Worm (Caenorhabditis elegans) whole organism, early embryonic: ENCODE data around the gene C50F4.9.

Experiments used
- B0310.2 ChIP-seq: sonication (generic microtip); optimal IDR thresholded peaks from 2 replicates; lab custom pipeline; 2016; ENCODE audit warnings: mild to moderate bottlenecking, missing genetic modification characterization, missing compliant biosample characterization
- ama-1 ChIP-seq: fragments of 150-350 bp; optimal IDR thresholded peaks from 2 replicates; lab custom pipeline; 2014
- ets-7 ChIP-seq: sonication (generic microtip); optimal IDR thresholded peaks from 2 replicates; lab custom pipeline; 2016; ENCODE audit warnings: missing genotype, missing genetic modification characterization, missing compliant biosample characterization
- flt-1 ChIP-seq: fragments of 200-800 bp; sonication (Bioruptor generic); IDR thresholded peaks from 2 replicates; pipeline ENCODE4 v1.3.6; 2022; ENCODE audit warnings: missing genetic modification characterization, missing compliant biosample characterization
- hmbx-1 ChIP-seq: sonication (generic microtip); optimal IDR thresholded peaks from 2 replicates; lab custom pipeline; 2016; ENCODE audit warnings: mild to moderate bottlenecking, missing genetic modification characterization, missing compliant biosample characterization
- pes-1 ChIP-seq: fragments of 200-800 bp; sonication (Bioruptor generic); IDR thresholded peaks from 2 replicates; pipeline ENCODE4 v1.3.6; 2022; ENCODE audit warnings: missing genetic modification reagents, missing genetic modification characterization, missing compliant biosample characterization
- sea-1 ChIP-seq: fragments of 200-800 bp; sonication (Bioruptor generic); conservative IDR thresholded peaks from 2 replicates; pipeline ENCODE4 v1.3.6; 2022; ENCODE audit warnings: missing genetic modification characterization, missing compliant biosample characterization
- tbx-11 ChIP-seq: fragments of 200-800 bp; sonication (Bioruptor generic); IDR thresholded peaks from 2 replicates; pipeline ENCODE4 v1.3.6; 2022; ENCODE audit warnings: missing genetic modification characterization, missing compliant biosample characterization
- tbx-37 ChIP-seq: fragments of 200-800 bp; sonication (Bioruptor generic); conservative IDR thresholded peaks from 2 replicates; pipeline ENCODE4 v1.3.6; 2022; ENCODE audit warnings: missing genetic modification reagents, missing genetic modification characterization, missing compliant biosample characterization
- tra-4 ChIP-seq: sonication (generic microtip); optimal IDR thresholded peaks from 2 replicates; lab custom pipeline; 2017; ENCODE audit warnings: missing genetic modification characterization, missing compliant biosample characterization

ce11 chrV:9489411-9489810 is 34.6 kb downstream of the C50F4.9 start, which contains the start of gene K06A4.10:
- no peak for TF ChIP-seq ama-1 (lab: Kevin White, UChicago)
- TF ChIP-seq tbx-37 (GFP tag; lab: Robert Waterston, UW), result no peak
- TF ChIP-seq flt-1 (GFP tag; lab: Robert Waterston, UW), result no peak
- no peak for TF ChIP-seq hmbx-1 (tag; lab: Kevin White, UChicago)
- TF ChIP-seq tbx-11 (GFP tag; lab: Robert Waterston, UW), result no peak
- TF ChIP-seq sea-1 (GFP tag; lab: Robert Waterston, UW), result no peak
- no peak for TF ChIP-seq B0310.2 (tag; lab: Kevin White, UChicago)
- TF ChIP-seq pes-1, result no peak
- TF ChIP-seq tra-4 (tag; lab: Kevin White, UChicago), result no peak
- no peak for TF ChIP-seq ets-7 (tag; lab: Kevin White, UChicago)
